Comparison of ENCODE assay signal across 2 worm cellular contexts in genomic region chrII:13964325-13964724, ce11.
TF ChIP-seq lines count a peak whose summit lies in the region.

No protein-coding gene starts in this region.

TF ChIP-seq in whole organism, L1 larva, 84 proteins besides CTCF, POLR2A, EP300 and RAD21:
- TF ChIP-seq nhr-47 (tag; optimal IDR thresholded peaks at IDR 0.05; lab: Kevin White, UChicago) (peak; percentile 26), nhr-71 (tag; optimal IDR thresholded peaks at IDR 0.05; lab: Kevin White, UChicago) (peak; percentile 49), C04F5.9 (tag; optimal IDR thresholded peaks at IDR 0.05; lab: Kevin White, UChicago) (no peak), lin-15B (tag; optimal IDR thresholded peaks at IDR 0.05; lab: Kevin White, UChicago) (no peak), dsc-1 (tag; optimal IDR thresholded peaks at IDR 0.05; lab: Kevin White, UChicago) (peak; percentile 67), nhr-20 (tag; optimal IDR thresholded peaks at IDR 0.05; lab: Kevin White, UChicago) (peak; percentile 2), nhr-28 (tag; optimal IDR thresholded peaks at IDR 0.05; lab: Kevin White, UChicago) (no peak), jun-1 (tag; optimal IDR thresholded peaks at IDR 0.05; lab: Kevin White, UChicago) (peak; percentile 12), nhr-90 (tag; optimal IDR thresholded peaks at IDR 0.05; lab: Kevin White, UChicago; ENCODE audit: poor library complexity) (no peak), fkh-8 (tag; optimal IDR thresholded peaks at IDR 0.05; lab: Kevin White, UChicago) (peak; percentile 87), swsn-7 (tag; optimal IDR thresholded peaks at IDR 0.05; lab: Kevin White, UChicago) (peak; percentile 7), fkh-10 (GFP tag; optimal IDR thresholded peaks at IDR 0.05; lab: Kevin White, UChicago) (peak; percentile 15), ceh-8 (GFP tag; optimal IDR thresholded peaks at IDR 0.05; lab: Kevin White, UChicago) (peak; percentile 17), pag-3 (tag; optimal IDR thresholded peaks at IDR 0.05; lab: Kevin White, UChicago; ENCODE audit: borderline replicate concordance, insufficient read depth) (no peak)

TF ChIP-seq in whole organism, late embryonic, 69 proteins besides CTCF, POLR2A, EP300 and RAD21:
- TF ChIP-seq K09A11.1 (tag; optimal IDR thresholded peaks at IDR 0.05; lab: Kevin White, UChicago; ENCODE audit: insufficient read depth) (no peak), ceh-14 (tag; optimal IDR thresholded peaks at IDR 0.05; lab: Kevin White, UChicago) (peak; percentile 17)

Comparison
In these comparisons a context has a peak if more than half of its experiments do, and no peak if none do; other contexts are left out.
1. Of the 10 proteins assayed by ChIP-seq in both whole organism, L1 larva and whole organism, late embryonic: peak only in whole organism, L1 larva: fkh-10; only in whole organism, late embryonic: none; in both: none; in neither: 9.